Worm (Caenorhabditis elegans) whole organism, late embryonic: ENCODE measurements around the gene ZK673.4.

Experiments
- C08G9.2 ChIP-seq: sonication (generic microtip); optimal IDR thresholded peaks from 2 replicates; lab custom pipeline; 2016; ENCODE audit warnings: mild to moderate bottlenecking, missing genetic modification characterization, moderate library complexity, missing compliant biosample characterization
- C38D4.7 ChIP-seq: fragments of 200-800 bp; sonication (Bioruptor generic); optimal IDR thresholded peaks from 2 replicates; lab custom pipeline; 2018; ENCODE audit warnings: mild to moderate bottlenecking, missing genetic modification characterization, moderate library complexity, missing compliant biosample characterization
- F13H6.1 ChIP-seq: sonication (generic microtip); optimal IDR thresholded peaks from 2 replicates; lab custom pipeline; 2016; ENCODE audit warnings: missing genetic modification characterization, missing compliant biosample characterization
- K02D7.2 ChIP-seq: sonication (generic microtip); optimal IDR thresholded peaks from 2 replicates; lab custom pipeline; 2017; ENCODE audit warnings: mild to moderate bottlenecking, missing genetic modification characterization, missing compliant biosample characterization
- K09A11.1 ChIP-seq: sonication (generic microtip); optimal IDR thresholded peaks from 2 replicates; lab custom pipeline; 2017; ENCODE audit warnings: antibody characterized with exemption, mild to moderate bottlenecking, missing genetic modification characterization, missing compliant biosample characterization; ENCODE audit not compliant: insufficient read depth
- Y22D7AL.16 ChIP-seq: sonication (generic microtip); optimal IDR thresholded peaks from 2 replicates; lab custom pipeline; 2016; ENCODE audit warnings: missing genetic modification characterization, missing compliant biosample characterization
- ceh-14 ChIP-seq: sonication (generic microtip); optimal IDR thresholded peaks from 2 replicates; lab custom pipeline; 2016; ENCODE audit warnings: missing genotype, missing genetic modification characterization, missing compliant biosample characterization
- ceh-18 ChIP-seq: sonication (generic microtip); optimal IDR thresholded peaks from 2 replicates; lab custom pipeline; 2016; ENCODE audit warnings: missing genetic modification characterization, missing compliant biosample characterization
- ceh-19 ChIP-seq: fragments of 200-800 bp; sonication (Bioruptor generic); optimal IDR thresholded peaks from 2 replicates; lab custom pipeline; 2018; ENCODE audit warnings: mild to moderate bottlenecking, missing genetic modification characterization, missing compliant biosample characterization
- ceh-2 ChIP-seq: sonication (generic microtip); optimal IDR thresholded peaks from 2 replicates; lab custom pipeline; 2016; ENCODE audit warnings: missing genotype, missing genetic modification characterization, missing compliant biosample characterization
- ceh-24 ChIP-seq: sonication (generic microtip); optimal IDR thresholded peaks from 2 replicates; lab custom pipeline; 2016; ENCODE audit warnings: mild to moderate bottlenecking, missing genetic modification characterization, missing compliant biosample characterization
- ceh-30 ChIP-seq: fragments of 150-350 bp; optimal IDR thresholded peaks from 2 replicates; lab custom pipeline; 2014; ENCODE audit warnings: missing biosample characterization, missing genetic modification characterization
- ceh-34 ChIP-seq: sonication (generic microtip); optimal IDR thresholded peaks from 2 replicates; lab custom pipeline; 2016; ENCODE audit warnings: mild to moderate bottlenecking, missing genetic modification characterization, missing compliant biosample characterization
- ceh-45 ChIP-seq: fragments of 200-800 bp; sonication (Bioruptor generic); IDR thresholded peaks from 2 replicates; pipeline ENCODE4 v1.3.6; 2022; ENCODE audit warnings: missing genetic modification reagents, missing genetic modification characterization, missing compliant biosample characterization
- dve-1 ChIP-seq: sonication (generic microtip); optimal IDR thresholded peaks from 2 replicates; lab custom pipeline; 2017; ENCODE audit warnings: antibody characterized with exemption, mild to moderate bottlenecking, missing genetic modification characterization, missing compliant biosample characterization
- elt-2 ChIP-seq: sonication (generic microtip); optimal IDR thresholded peaks from 2 replicates; lab custom pipeline; 2016; ENCODE audit warnings: missing genetic modification reagents, missing genetic modification characterization, missing compliant biosample characterization
- elt-4 ChIP-seq: sonication (generic microtip); optimal IDR thresholded peaks from 2 replicates; lab custom pipeline; 2016; ENCODE audit warnings: missing genetic modification characterization, missing compliant biosample characterization
- fax-1 ChIP-seq: sonication (generic microtip); optimal IDR thresholded peaks from 2 replicates; lab custom pipeline; 2016; ENCODE audit warnings: missing genotype, missing genetic modification characterization, missing compliant biosample characterization
- fkh-10 ChIP-seq: fragments of 150-350 bp; optimal IDR thresholded peaks from 2 replicates; lab custom pipeline; 2014; ENCODE audit warnings: missing biosample characterization, missing genetic modification reagents, missing genetic modification characterization
- hlh-15 ChIP-seq: sonication (generic microtip); optimal IDR thresholded peaks from 2 replicates; lab custom pipeline; 2016; ENCODE audit warnings: missing genetic modification characterization, missing compliant biosample characterization
- hlh-8 ChIP-seq: sonication (generic microtip); optimal IDR thresholded peaks from 2 replicates; lab custom pipeline; 2016; ENCODE audit warnings: missing genotype, missing genetic modification characterization, missing compliant biosample characterization
- lin-11 ChIP-seq: fragments of 200-800 bp; sonication (Bioruptor generic); optimal IDR thresholded peaks from 2 replicates; lab custom pipeline; 2018; ENCODE audit warnings: mild to moderate bottlenecking, missing genetic modification characterization, missing compliant biosample characterization
- madf-2 ChIP-seq: sonication (generic microtip); optimal IDR thresholded peaks from 2 replicates; lab custom pipeline; 2017; ENCODE audit warnings: missing genetic modification characterization, missing compliant biosample characterization
- mec-3 ChIP-seq: sonication (generic microtip); optimal IDR thresholded peaks from 2 replicates; lab custom pipeline; 2016; ENCODE audit warnings: borderline replicate concordance, missing genetic modification characterization, missing compliant biosample characterization
- nfya-1 ChIP-seq: sonication (generic microtip); optimal IDR thresholded peaks from 2 replicates; lab custom pipeline; 2017; ENCODE audit warnings: missing genetic modification characterization, mild to moderate bottlenecking, missing compliant biosample characterization, antibody characterized with exemption, moderate library complexity
- nhr-11 ChIP-seq: fragments of 150-350 bp; optimal IDR thresholded peaks from 2 replicates; lab custom pipeline; 2014; ENCODE audit warnings: missing biosample characterization, missing genetic modification characterization
- nhr-232 ChIP-seq: sonication (generic microtip); optimal IDR thresholded peaks from 2 replicates; lab custom pipeline; 2016; ENCODE audit warnings: missing genetic modification characterization, missing compliant biosample characterization
- npax-4 ChIP-seq: sonication (generic microtip); optimal IDR thresholded peaks from 2 replicates; lab custom pipeline; 2016; ENCODE audit warnings: missing genetic modification characterization, missing compliant biosample characterization
- pat-9 ChIP-seq: fragments of 200-800 bp; sonication (Bioruptor generic); optimal IDR thresholded peaks from 2 replicates; lab custom pipeline; 2018; ENCODE audit warnings: mild to moderate bottlenecking, missing genetic modification characterization, moderate library complexity, missing compliant biosample characterization
- pha-2 ChIP-seq: sonication (generic microtip); optimal IDR thresholded peaks from 2 replicates; lab custom pipeline; 2017; ENCODE audit warnings: mild to moderate bottlenecking, missing genetic modification characterization, missing compliant biosample characterization
- pha-4 ChIP-seq: fragments of 150-350 bp; optimal IDR thresholded peaks from 2 replicates; lab custom pipeline; 2018; ENCODE audit warnings: missing biosample characterization, missing genetic modification reagents, missing genetic modification characterization
- pqm-1 ChIP-seq: sonication (generic microtip); optimal IDR thresholded peaks from 2 replicates; lab custom pipeline; 2016; ENCODE audit warnings: missing genetic modification characterization, missing compliant biosample characterization
- sdc-2 ChIP-seq: sonication (generic microtip); optimal IDR thresholded peaks from 2 replicates; lab custom pipeline; 2016; ENCODE audit warnings: missing genotype, missing genetic modification characterization, missing compliant biosample characterization
- sox-2 ChIP-seq: fragments of 200-800 bp; sonication (Bioruptor generic); IDR thresholded peaks from 2 replicates; pipeline ENCODE4 v1.3.6; 2022; ENCODE audit warnings: missing genetic modification reagents, missing genetic modification characterization, missing compliant biosample characterization
- sox-4 ChIP-seq: sonication (generic microtip); optimal IDR thresholded peaks from 2 replicates; lab custom pipeline; 2017; ENCODE audit warnings: mild to moderate bottlenecking, missing genetic modification characterization, inconsistent platforms, missing compliant biosample characterization
- syd-9 ChIP-seq: sonication (generic microtip); optimal IDR thresholded peaks from 2 replicates; lab custom pipeline; 2016; ENCODE audit warnings: mild to moderate bottlenecking, missing genetic modification characterization, moderate library complexity, missing compliant biosample characterization
- ttx-3 ChIP-seq: sonication (generic microtip); optimal IDR thresholded peaks from 2 replicates; lab custom pipeline; 2016; ENCODE audit warnings: missing genetic modification reagents, missing genetic modification characterization, missing compliant biosample characterization
- unc-55 ChIP-seq: sonication (generic microtip); optimal IDR thresholded peaks from 2 replicates; lab custom pipeline; 2017; ENCODE audit warnings: missing biosample characterization, missing genetic modification reagents, missing genetic modification characterization
- ztf-16 ChIP-seq: sonication (generic microtip); optimal IDR thresholded peaks from 2 replicates; lab custom pipeline; 2017; ENCODE audit warnings: missing genetic modification characterization, missing compliant biosample characterization

Gene ZK673.4

ce11 chrII:10445738-10446137 lies 7.0 kb upstream of the ZK673.4 start:
- TF ChIP-seq sdc-2 (tag; lab: Kevin White, UChicago) (no peak), elt-2 (tag; lab: Kevin White, UChicago) (peak; percentile 15), nfya-1 (tag; lab: Kevin White, UChicago) (peak; percentile 20)

- TF ChIP-seq ceh-14 (no peak), Y22D7AL.16 (tag; lab: Kevin White, UChicago) (no peak), unc-55 (no peak), lin-11 (no peak), pha-2 (tag; lab: Kevin White, UChicago) (no peak), elt-4 (tag; lab: Kevin White, UChicago) (no peak), ztf-16 (tag; lab: Kevin White, UChicago) (no peak), npax-4 (tag; lab: Kevin White, UChicago) (no peak), ceh-30 (no peak), elt-2 (tag; lab: Kevin White, UChicago) (no peak), pha-4 (tag; lab: Kevin White, UChicago) (no peak)
These were observed 6.4 kb upstream of the ZK673.4 start for ce11 chrII:10446300-10446699.

ce11 chrII:10446814-10447213 lies 5.9 kb upstream of the ZK673.4 start:
- no peak for TF ChIP-seq ttx-3
- no peak for TF ChIP-seq ceh-18
- no peak for TF ChIP-seq ceh-30
- no peak for TF ChIP-seq pat-9 (tag; lab: Kevin White, UChicago)
- TF ChIP-seq sox-4 (tag; lab: Kevin White, UChicago), result no peak
- TF ChIP-seq sox-2 (GFP tag; lab: Robert Waterston, UW), result no peak
- TF ChIP-seq pqm-1 (tag; lab: Kevin White, UChicago), result no peak
- TF ChIP-seq, all 69 proteins: peak for 0

- TF ChIP-seq fkh-10 (GFP tag; lab: Kevin White, UChicago) (no peak), ceh-45 (GFP tag; lab: Robert Waterston, UW) (no peak), dve-1 (tag; lab: Kevin White, UChicago) (no peak), Y22D7AL.16 (tag; lab: Kevin White, UChicago) (no peak), syd-9 (tag; lab: Kevin White, UChicago) (no peak), ceh-30 (no peak), sdc-2 (tag; lab: Kevin White, UChicago) (no peak), fax-1 (no peak), ceh-14 (no peak), pat-9 (tag; lab: Kevin White, UChicago) (no peak), hlh-15 (tag; lab: Kevin White, UChicago) (no peak), C08G9.2 (no peak), C38D4.7 (GFP tag; lab: Kevin White, UChicago) (no peak), F13H6.1 (tag; lab: Kevin White, UChicago) (no peak), nhr-11 (no peak), unc-55 (no peak), lin-11 (no peak), ztf-16 (tag; lab: Kevin White, UChicago) (no peak), hlh-8 (tag; lab: Kevin White, UChicago) (no peak)
These were observed 5.1 kb upstream of the ZK673.4 start, which contains the start of gene ZK673.2 for ce11 chrII:10447348-10448316. TSS of gene ZK673.2 (plus strand) at chrII:10448266.

ce11 chrII:10449707-10450106 lies 3.0 kb upstream of the ZK673.4 start, which contains the start of gene lin-56:
TSS of gene lin-56 (plus strand) at chrII:10450007.
- TF ChIP-seq K09A11.1 (tag; lab: Kevin White, UChicago) (no peak), K02D7.2 (tag; lab: Kevin White, UChicago) (no peak), ceh-34 (tag; lab: Kevin White, UChicago) (no peak), ceh-19 (GFP tag; lab: Kevin White, UChicago) (no peak), ceh-2 (tag; lab: Kevin White, UChicago) (no peak), mec-3 (tag; lab: Kevin White, UChicago) (no peak), fkh-10 (GFP tag; lab: Kevin White, UChicago) (no peak), ceh-24 (tag; lab: Kevin White, UChicago) (no peak), syd-9 (tag; lab: Kevin White, UChicago) (no peak), elt-2 (tag; lab: Kevin White, UChicago) (no peak), nhr-232 (tag; lab: Kevin White, UChicago) (no peak), madf-2 (tag; lab: Kevin White, UChicago) (no peak)
